Fruit fly (Drosophila melanogaster): ENCODE results near the gene Edc3.
A peak's percentile ranks its signal among the peaks of the same experiment; 100 is the strongest.

Edc3 gene

dm6 chr3L:17566335-17567242 lies 36.9 kb upstream of the Edc3 start (continued):
- TF ChIP-seq HLH4C (GFP tag; IDR thresholded peaks at IDR 0.05; ENCODE audit: partially characterized antibody), result no peak; the same call in 2 of the 3 replicates
- TF ChIP-seq D (optimal IDR thresholded peaks at IDR 0.05), result no peak
- peak; percentile 86 for TF ChIP-seq D (GFP tag; optimal IDR thresholded peaks at IDR 0.05)
- TF ChIP-seq da (GFP tag; optimal IDR thresholded peaks at IDR 0.05), result no peak
- TF ChIP-seq Mrtf (GFP tag; IDR thresholded peaks at IDR 0.05), result peak; percentile 53; the same call in 1 of the 3 replicates
- no peak for TF ChIP-seq shn (GFP tag; optimal IDR thresholded peaks at IDR 0.05)
- TF ChIP-seq hbn (GFP tag; IDR thresholded peaks at IDR 0.05; ENCODE audit: partially characterized antibody), result no peak
- TF ChIP-seq slp2 (GFP tag; optimal IDR thresholded peaks at IDR 0.05), result no peak
- peak; percentile 85 for TF ChIP-seq CG1529 (GFP tag; optimal IDR thresholded peaks at IDR 0.05)
- peak; percentile 25 for TF ChIP-seq lilli (GFP tag; optimal IDR thresholded peaks at IDR 0.05)
- peak; percentile 93 for TF ChIP-seq CG31441 (GFP tag; IDR thresholded peaks at IDR 0.05)
- no peak for TF ChIP-seq NFAT (GFP tag; IDR thresholded peaks at IDR 0.05)
- TF ChIP-seq CrebB (tag; optimal IDR thresholded peaks at IDR 0.05), result no peak
- TF ChIP-seq ranshi (GFP tag; IDR thresholded peaks at IDR 0.05), result 0 out of 2 replicates have a peak, but pooled peaks have one; percentile 20
- TF ChIP-seq CG10959 (GFP tag; IDR thresholded peaks at IDR 0.05), result no peak
- TF ChIP-seq CG3065 (GFP tag; optimal IDR thresholded peaks at IDR 0.05), result peak; percentile 4
- peak; percentile 65 for TF ChIP-seq E2f2 (GFP tag; IDR thresholded peaks at IDR 0.05)
- no peak for TF ChIP-seq pum (GFP tag; optimal IDR thresholded peaks at IDR 0.05)
- TF ChIP-seq Xbp1 (GFP tag; optimal IDR thresholded peaks at IDR 0.05), result peak; percentile 75
- TF ChIP-seq pnt (GFP tag; optimal IDR thresholded peaks at IDR 0.05), result peak; percentile 26
- TF ChIP-seq Hr39 (optimal IDR thresholded peaks at IDR 0.05), result no peak
- TF ChIP-seq Ets65A (GFP tag), result peak; percentile 46
- peak; percentile 49 for TF ChIP-seq tio (GFP tag; optimal IDR thresholded peaks at IDR 0.05)
- peak; percentile 84 for TF ChIP-seq CG10979 (tag; optimal IDR thresholded peaks at IDR 0.05)
- peak; percentile 83 for TF ChIP-seq CG7556 (GFP tag; optimal IDR thresholded peaks at IDR 0.05)
- peak; percentile 74 for TF ChIP-seq sisA (GFP tag; IDR thresholded peaks at IDR 0.05)
- no peak for TF ChIP-seq Bgb (GFP tag; IDR thresholded peaks at IDR 0.05; ENCODE audit: partially characterized antibody)
- peak; percentile 52 for TF ChIP-seq sug (tag; optimal IDR thresholded peaks at IDR 0.05)
- peak; percentile 12 for TF ChIP-seq CG17186 (GFP tag; optimal IDR thresholded peaks at IDR 0.05)
- peak; percentile 56 for TF ChIP-seq CG17802 (tag; optimal IDR thresholded peaks at IDR 0.05)
- TF ChIP-seq ash1 (GFP tag; optimal IDR thresholded peaks at IDR 0.05), result no peak
- no peak for TF ChIP-seq CG13123 (GFP tag; optimal IDR thresholded peaks at IDR 0.05)
- TF ChIP-seq lov (optimal IDR thresholded peaks at IDR 0.05), result no peak
- no peak for TF ChIP-seq lov (GFP tag; IDR thresholded peaks at IDR 0.05)
- TF ChIP-seq CG18011 (GFP tag; optimal IDR thresholded peaks at IDR 0.05), result no peak
- peak; percentile 77 for TF ChIP-seq CG5180 (GFP tag; optimal IDR thresholded peaks at IDR 0.05)
- no peak for TF ChIP-seq CG9215 (GFP tag; IDR thresholded peaks at IDR 0.05)
- TF ChIP-seq CG33213 (GFP tag; optimal IDR thresholded peaks at IDR 0.05), result no peak
- peak; percentile 76 for TF ChIP-seq org-1 (GFP tag; optimal IDR thresholded peaks at IDR 0.05)
- TF ChIP-seq pho (GFP tag; optimal IDR thresholded peaks at IDR 0.05), result no peak
- no peak for TF ChIP-seq B-H2 (GFP tag; optimal IDR thresholded peaks at IDR 0.05)
- TF ChIP-seq CG4360 (GFP tag; IDR thresholded peaks at IDR 0.05), result no peak
- TF ChIP-seq gsb (GFP tag; IDR thresholded peaks at IDR 0.05), result no peak
- no peak for TF ChIP-seq p53 (GFP tag; optimal IDR thresholded peaks at IDR 0.05)
- TF ChIP-seq fd64A (GFP tag; optimal IDR thresholded peaks at IDR 0.05), result peak; percentile 69
- peak; percentile 83 for TF ChIP-seq CG8924 (tag; optimal IDR thresholded peaks at IDR 0.05)
- peak; percentile 36 for TF ChIP-seq wek (GFP tag; optimal IDR thresholded peaks at IDR 0.05)
- peak; percentile 71 for TF ChIP-seq lmd (GFP tag; IDR thresholded peaks at IDR 0.05)
- TF ChIP-seq insv (GFP tag; optimal IDR thresholded peaks at IDR 0.05), result no peak
- TF ChIP-seq CG11398 (GFP tag; optimal IDR thresholded peaks at IDR 0.05), result no peak
